Fruit fly (Drosophila melanogaster) whole organism, embryonic: ENCODE data around the gene lbl.

Experiments used
- B-H2 ChIP-seq: fragments of 200-800 bp; sonication (Bioruptor generic); optimal IDR thresholded peaks from 2 replicates; lab custom pipeline; 2018; ENCODE audit warnings: missing biosample characterization, mild to moderate bottlenecking, missing genetic modification characterization
- Bgb ChIP-seq: fragments of 200-800 bp; sonication (Bioruptor generic); IDR thresholded peaks from 2 replicates; pipeline ENCODE4 v1.3.6; 2022; ENCODE audit warnings: missing biosample characterization, missing genetic modification characterization; ENCODE audit not compliant: partially characterized antibody
- Blimp-1 ChIP-seq: fragments of 200-800 bp; sonication (Bioruptor generic); optimal IDR thresholded peaks from 3 replicates; lab custom pipeline; 2018; ENCODE audit warnings: missing biosample characterization, missing genetic modification characterization, mild to moderate bottlenecking, moderate library complexity, missing genetic modification reagents
- CG1024 ChIP-seq: fragments of 200-800 bp; sonication (Bioruptor generic); IDR thresholded peaks from 2 replicates; pipeline ENCODE4 v1.3.6; 2022; ENCODE audit warnings: missing biosample characterization, missing genetic modification characterization
- CG10321 ChIP-seq: fragments of 200-800 bp; sonication (Bioruptor generic); IDR thresholded peaks from 2 replicates; pipeline ENCODE4 v1.3.6; 2022; ENCODE audit warnings: missing biosample characterization, missing genetic modification characterization
- CG10431 ChIP-seq: fragments of 200-800 bp; sonication (Bioruptor generic); optimal IDR thresholded peaks from 3 replicates; lab custom pipeline; 2018; ENCODE audit warnings: missing biosample characterization, mild to moderate bottlenecking, missing genetic modification characterization
- CG11504 ChIP-seq: fragments of 200-800 bp; sonication (Bioruptor generic); optimal IDR thresholded peaks from 3 replicates; lab custom pipeline; 2019; ENCODE audit warnings: missing biosample characterization, mild to moderate bottlenecking, missing genetic modification characterization, moderate library complexity
- CG11723 ChIP-seq: fragments of 200-800 bp; sonication (Bioruptor generic); optimal IDR thresholded peaks from 2 replicates; lab custom pipeline; 2017; ENCODE audit warnings: missing biosample characterization, mild to moderate bottlenecking, missing genetic modification characterization
- CG1233 ChIP-seq: fragments of 200-800 bp; sonication (Bioruptor generic); optimal IDR thresholded peaks from 4 replicates; lab custom pipeline; 2018; ENCODE audit warnings: missing biosample characterization, mild to moderate bottlenecking, missing genetic modification characterization
- CG12391 ChIP-seq: fragments of 200-800 bp; sonication (Bioruptor generic); optimal IDR thresholded peaks from 3 replicates; lab custom pipeline; 2018; ENCODE audit warnings: missing biosample characterization, mild to moderate bottlenecking, missing genetic modification characterization, moderate library complexity
- CG14014 ChIP-seq: fragments of 200-800 bp; sonication (Bioruptor generic); IDR thresholded peaks from 2 replicates; pipeline ENCODE4 v1.3.6; 2022; ENCODE audit warnings: missing biosample characterization, missing genetic modification characterization
- CG15011 ChIP-seq: fragments of 200-800 bp; sonication (Bioruptor generic); optimal IDR thresholded peaks from 3 replicates; lab custom pipeline; 2018; ENCODE audit warnings: missing biosample characterization, mild to moderate bottlenecking, missing genetic modification characterization
- CG15269 ChIP-seq: fragments of 200-800 bp; sonication (Bioruptor generic); optimal IDR thresholded peaks from 2 replicates; lab custom pipeline; 2018; ENCODE audit warnings: missing biosample characterization, mild to moderate bottlenecking, missing genetic modification characterization, moderate library complexity
- CG16813 ChIP-seq: fragments of 200-800 bp; sonication (Bioruptor generic); IDR thresholded peaks from 3 replicates; pipeline ENCODE4 v1.3.6; 2022; ENCODE audit warnings: missing biosample characterization, missing genetic modification characterization; ENCODE audit not compliant: partially characterized antibody
- CG16863 ChIP-seq: fragments of 200-800 bp; sonication (Bioruptor generic); optimal IDR thresholded peaks from 3 replicates; lab custom pipeline; 2016; ENCODE audit warnings: missing biosample characterization, missing genetic modification characterization
- CG17612 ChIP-seq: fragments of 200-800 bp; sonication (Bioruptor generic); IDR thresholded peaks from 2 replicates; pipeline ENCODE4 v1.3.6; 2022; ENCODE audit warnings: missing biosample characterization, missing genetic modification characterization
- CG18262 ChIP-seq: fragments of 200-800 bp; optimal IDR thresholded peaks from 3 replicates; lab custom pipeline; 2019; ENCODE audit warnings: missing biosample characterization, mild to moderate bottlenecking, missing genetic modification characterization, moderate library complexity
- CG18476 ChIP-seq: fragments of 200-800 bp; sonication (Bioruptor generic); optimal IDR thresholded peaks from 2 replicates; lab custom pipeline; 2016; ENCODE audit warnings: missing biosample characterization, mild to moderate bottlenecking, missing genetic modification characterization
- CG2199 ChIP-seq: fragments of 200-800 bp; sonication (Bioruptor generic); IDR thresholded peaks from 3 replicates; pipeline ENCODE4 v1.3.6; 2022; ENCODE audit warnings: missing biosample characterization, missing genetic modification characterization
- CG3838 ChIP-seq: fragments of 200-800 bp; sonication (Bioruptor generic); optimal IDR thresholded peaks from 3 replicates; lab custom pipeline; 2016; ENCODE audit warnings: missing biosample characterization, missing genetic modification characterization
- CG4282 ChIP-seq: fragments of 200-800 bp; sonication (Bioruptor generic); optimal IDR thresholded peaks from 2 replicates; lab custom pipeline; 2016; ENCODE audit warnings: missing biosample characterization, missing genetic modification characterization
- CG4854 ChIP-seq: fragments of 200-800 bp; sonication (Bioruptor generic); optimal IDR thresholded peaks from 2 replicates; lab custom pipeline; 2016; ENCODE audit warnings: missing biosample characterization, missing genetic modification characterization, inconsistent platforms
- CG5180 ChIP-seq: fragments of 200-800 bp; sonication (Bioruptor generic); optimal IDR thresholded peaks from 3 replicates; lab custom pipeline; 2017; ENCODE audit warnings: missing biosample characterization, missing genetic modification characterization, mild to moderate bottlenecking, moderate library complexity, missing genetic modification reagents
- CG6654 ChIP-seq: fragments of 200-800 bp; sonication (Bioruptor generic); optimal IDR thresholded peaks from 2 replicates; lab custom pipeline; 2017; ENCODE audit warnings: missing biosample characterization, mild to moderate bottlenecking, missing genetic modification characterization
- CG7786 ChIP-seq: fragments of 200-800 bp; sonication (Bioruptor generic); optimal IDR thresholded peaks from 2 replicates; lab custom pipeline; 2016; ENCODE audit warnings: missing biosample characterization, missing genetic modification characterization
- CG7839 ChIP-seq: fragments of 200-800 bp; sonication (Bioruptor generic); optimal IDR thresholded peaks from 3 replicates; lab custom pipeline; 2018; ENCODE audit warnings: missing biosample characterization, mild to moderate bottlenecking, missing genetic modification characterization, moderate library complexity
- CG7928 ChIP-seq: fragments of 200-800 bp; sonication (Bioruptor generic); optimal IDR thresholded peaks from 2 replicates; lab custom pipeline; 2017; ENCODE audit warnings: missing biosample characterization, mild to moderate bottlenecking, missing genetic modification characterization
- CG7963 ChIP-seq: fragments of 200-800 bp; sonication (Bioruptor generic); IDR thresholded peaks from 3 replicates; pipeline ENCODE4 v1.3.6; 2022; ENCODE audit warnings: missing biosample characterization, missing genetic modification characterization; ENCODE audit not compliant: partially characterized antibody
- CG8924 ChIP-seq: fragments of 200-800 bp; optimal IDR thresholded peaks from 3 replicates; lab custom pipeline; 2019; ENCODE audit warnings: missing biosample characterization, mild to moderate bottlenecking, missing genetic modification characterization, moderate library complexity
- CG9215 ChIP-seq: fragments of 200-800 bp; sonication (Bioruptor generic); IDR thresholded peaks from 2 replicates; pipeline ENCODE4 v1.3.6; 2022; ENCODE audit warnings: missing biosample characterization, missing genetic modification characterization
- D ChIP-seq, 2 experiments: fragments of 200-800 bp in 1 of 2; fragments of >200 bp in 1 of 2; sonication (Bioruptor generic) in 1 of 2; optimal IDR thresholded peaks; 2 replicates in 1 of 2; 3 replicates in 1 of 2; lab custom pipeline; 2017; ENCODE audit warnings: mild to moderate bottlenecking in 1 of 2, missing biosample characterization in 1 of 2, missing genetic modification characterization in 1 of 2, missing genetic modification reagents in 1 of 2
- Mad ChIP-seq: fragments of 200-800 bp; sonication (Bioruptor generic); optimal IDR thresholded peaks from 2 replicates; lab custom pipeline; 2016; ENCODE audit warnings: missing biosample characterization, missing genetic modification characterization
- Meics ChIP-seq: fragments of 200-800 bp; sonication (Bioruptor generic); optimal IDR thresholded peaks from 2 replicates; lab custom pipeline; 2017; ENCODE audit warnings: missing biosample characterization, mild to moderate bottlenecking, missing genetic modification characterization
- Trl ChIP-seq, 3 experiments: fragments of >200 bp in 2 of 3; fragments of 200-800 bp in 1 of 3; sonication (Bioruptor generic) in 1 of 3; optimal IDR thresholded peaks; 2 replicates in 1 of 3; 3 replicates in 2 of 3; lab custom pipeline; 2016 to 2017; ENCODE audit warnings: missing biosample characterization in 1 of 3, missing genetic modification characterization in 1 of 3
- az2 ChIP-seq: fragments of 200-800 bp; sonication (Bioruptor generic); optimal IDR thresholded peaks from 3 replicates; lab custom pipeline; 2016; ENCODE audit warnings: missing biosample characterization, missing genetic modification characterization
- bab2 ChIP-seq: fragments of 200-800 bp; sonication (Bioruptor generic); optimal IDR thresholded peaks from 2 replicates; lab custom pipeline; 2016; ENCODE audit warnings: missing biosample characterization, missing genetic modification characterization
- dmrt11E ChIP-seq: fragments of 200-800 bp; sonication (Bioruptor generic); optimal IDR thresholded peaks from 3 replicates; lab custom pipeline; 2018; ENCODE audit warnings: missing biosample characterization, mild to moderate bottlenecking, missing genetic modification characterization, moderate library complexity
- fd96Cb ChIP-seq: fragments of 200-800 bp; sonication (Bioruptor generic); optimal IDR thresholded peaks from 2 replicates; lab custom pipeline; 2018; ENCODE audit warnings: missing biosample characterization, mild to moderate bottlenecking, missing genetic modification characterization, moderate library complexity
- fru ChIP-seq: fragments of >200 bp; optimal IDR thresholded peaks from 2 replicates; lab custom pipeline; 2017
- hth ChIP-seq: fragments of >200 bp; optimal IDR thresholded peaks from 2 replicates; lab custom pipeline; 2017; ENCODE audit warnings: inconsistent platforms
- lov ChIP-seq, 2 experiments: fragments of 200-800 bp in 1 of 2; fragments of >200 bp in 1 of 2; sonication (Bioruptor generic) in 1 of 2; IDR thresholded peaks in 1 of 2; optimal IDR thresholded peaks in 1 of 2; 2 replicates in 1 of 2; 3 replicates in 1 of 2; pipeline versions ENCODE4 v1.3.6 to Lab custom; 2017 to 2022; ENCODE audit warnings: missing biosample characterization in 1 of 2, missing genetic modification characterization in 1 of 2
- oc ChIP-seq: fragments of 200-800 bp; sonication (Bioruptor generic); optimal IDR thresholded peaks from 2 replicates; lab custom pipeline; 2018; ENCODE audit warnings: missing biosample characterization, mild to moderate bottlenecking, missing genetic modification characterization, moderate library complexity
- psq ChIP-seq: fragments of 200-800 bp; sonication (Bioruptor generic); optimal IDR thresholded peaks from 2 replicates; lab custom pipeline; 2017; ENCODE audit warnings: missing biosample characterization, missing genetic modification characterization
- pum ChIP-seq: fragments of 200-800 bp; sonication (Bioruptor generic); optimal IDR thresholded peaks from 2 replicates; lab custom pipeline; 2016; ENCODE audit warnings: missing biosample characterization, missing genetic modification characterization
- repo ChIP-seq: fragments of 200-800 bp; sonication (Bioruptor generic); optimal IDR thresholded peaks from 2 replicates; lab custom pipeline; 2016; ENCODE audit warnings: missing biosample characterization, missing genetic modification characterization
- tup ChIP-seq: fragments of 200-800 bp; sonication (Bioruptor generic); optimal IDR thresholded peaks from 2 replicates; lab custom pipeline; 2016; ENCODE audit warnings: missing biosample characterization, mild to moderate bottlenecking, missing genetic modification characterization, moderate library complexity
- unpg ChIP-seq: fragments of 200-800 bp; sonication (Bioruptor generic); optimal IDR thresholded peaks from 3 replicates; lab custom pipeline; 2018; ENCODE audit warnings: missing biosample characterization, mild to moderate bottlenecking, missing genetic modification characterization, moderate library complexity
- yki ChIP-seq: fragments of >200 bp; optimal IDR thresholded peaks from 3 replicates; lab custom pipeline; 2018
- zfh1 ChIP-seq: fragments of 200-800 bp; sonication (Bioruptor generic); IDR thresholded peaks from 3 replicates; pipeline ENCODE4 v1.3.6; 2022; ENCODE audit warnings: missing biosample characterization, missing genetic modification characterization

Gene lbl

DNA sequence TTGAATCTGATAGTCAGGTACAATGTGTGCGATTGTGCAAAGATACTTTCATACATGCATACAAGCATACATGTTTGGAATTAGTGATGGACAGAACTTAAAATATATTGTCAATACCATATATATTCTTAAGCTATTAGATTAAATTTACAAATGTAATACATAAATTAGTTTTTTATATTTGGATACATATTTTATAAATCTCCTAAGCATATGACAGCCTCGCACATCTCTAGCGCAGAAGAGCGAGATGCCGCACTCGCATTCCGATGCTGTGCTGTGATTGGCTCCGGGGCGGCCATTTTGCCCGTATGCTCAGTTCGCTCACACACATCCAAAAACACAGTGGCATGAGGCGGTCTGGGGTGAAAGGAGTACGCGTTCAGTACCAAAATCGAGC is 55.3 kb downstream of the lbl start, which contains the start of gene tin (continued):
- TF ChIP-seq bab2 (GFP tag; lab: Kevin White, UChicago) (peak; percentile 14), psq (GFP tag; lab: Kevin White, UChicago) (peak; percentile 62), CG7963 (GFP tag; lab: Robert Waterston, UW) (0 out of 3 replicates have a peak, but pooled peaks have one; percentile 8), fd96Cb (peak; percentile 88), CG3838 (GFP tag; lab: Kevin White, UChicago) (no peak), fru (lab: Kevin White, UChicago) (no peak), CG9215 (no peak; the same call in 1 of the 2 replicates), CG15011 (GFP tag; lab: Kevin White, UChicago) (peak; percentile 86), oc (tag; lab: Kevin White, UChicago) (peak; percentile 95), hth (lab: Kevin White, UChicago) (no peak), Meics (GFP tag; lab: Kevin White, UChicago) (peak; percentile 88), CG1233 (peak; percentile 91), CG18262 (peak; percentile 96), CG18476 (GFP tag; lab: Kevin White, UChicago) (peak; percentile 82), CG17612 (GFP tag; lab: Robert Waterston, UW) (peak; percentile 74; the same call in 1 of the 2 replicates), CG6654 (GFP tag; lab: Kevin White, UChicago) (peak; percentile 55), CG11723 (GFP tag; lab: Kevin White, UChicago) (peak; percentile 86), Bgb (GFP tag; lab: Robert Waterston, UW) (peak; percentile 57), CG7839 (peak; percentile 93), zfh1 (GFP tag; lab: Robert Waterston, UW) (peak; percentile 98), CG7928 (GFP tag; lab: Kevin White, UChicago) (peak; percentile 24), CG5180 (GFP tag; lab: Kevin White, UChicago) (peak; percentile 81), CG16813 (GFP tag; lab: Robert Waterston, UW) (peak; percentile 75), Blimp-1 (peak; percentile 92), CG16863 (GFP tag; lab: Kevin White, UChicago) (peak; percentile 38), pum (peak; percentile 44), yki (no peak), CG1024 (GFP tag; lab: Robert Waterston, UW) (peak; percentile 90), CG4282 (GFP tag; lab: Kevin White, UChicago) (no peak), dmrt11E (tag; lab: Kevin White, UChicago) (peak; percentile 95), az2 (peak; percentile 89), unpg (peak; percentile 96), Mad (GFP tag; lab: Kevin White, UChicago) (peak; percentile 68), CG15269 (peak; percentile 90), CG10431 (GFP tag; lab: Kevin White, UChicago) (peak; percentile 67), CG12391 (tag; lab: Kevin White, UChicago) (peak; percentile 97), CG14014 (GFP tag; lab: Robert Waterston, UW) (peak; percentile 95), CG7786 (GFP tag; lab: Kevin White, UChicago) (no peak), CG4854 (GFP tag; lab: Kevin White, UChicago) (peak; percentile 55), lov (optimal IDR thresholded peaks at IDR 0.05; lab: Kevin White, UChicago) (no peak), lov (GFP tag; IDR thresholded peaks at IDR 0.05; lab: Robert Waterston, UW) (peak; percentile 97), CG10321 (GFP tag; lab: Robert Waterston, UW) (peak; percentile 84), tup (GFP tag; lab: Kevin White, UChicago) (peak; percentile 57), repo (no peak), CG2199 (GFP tag; lab: Robert Waterston, UW) (peak; percentile 95), CG8924 (tag; lab: Kevin White, UChicago) (peak; percentile 97), Trl (optimal IDR thresholded peaks at IDR 0.05; lab: Kevin White, UChicago) (peak in 1 of 2 experiments; percentile 15), Trl (GFP tag; optimal IDR thresholded peaks at IDR 0.05; lab: Kevin White, UChicago) (peak; percentile 33), D (optimal IDR thresholded peaks at IDR 0.05; lab: Kevin White, UChicago) (no peak), D (GFP tag; optimal IDR thresholded peaks at IDR 0.05; lab: Kevin White, UChicago) (peak; percentile 85), B-H2 (GFP tag; lab: Kevin White, UChicago) (peak; percentile 74), CG11504 (tag; lab: Kevin White, UChicago) (peak; percentile 92)
